Worm (Caenorhabditis elegans) whole organism, early embryonic: ENCODE data around the gene W01C8.1.

Source experiments
- B0310.2 ChIP-seq: sonication (generic microtip); optimal IDR thresholded peaks from 2 replicates; lab custom pipeline; 2016; ENCODE audit warnings: mild to moderate bottlenecking, missing genetic modification characterization, missing compliant biosample characterization
- F13C5.2 ChIP-seq: sonication (generic microtip); optimal IDR thresholded peaks from 2 replicates; lab custom pipeline; 2017; ENCODE audit warnings: mild to moderate bottlenecking, missing genetic modification characterization, inconsistent platforms, missing compliant biosample characterization
- aly-1 ChIP-seq: sonication (generic microtip); optimal IDR thresholded peaks from 2 replicates; lab custom pipeline; 2016; ENCODE audit warnings: missing genetic modification characterization, missing compliant biosample characterization
- ama-1 ChIP-seq: fragments of 150-350 bp; optimal IDR thresholded peaks from 2 replicates; lab custom pipeline; 2014
- ceh-13 ChIP-seq: fragments of 200-800 bp; sonication (Bioruptor generic); optimal IDR thresholded peaks from 2 replicates; lab custom pipeline; 2018; ENCODE audit warnings: mild to moderate bottlenecking, missing genetic modification characterization, missing compliant biosample characterization
- ceh-36 ChIP-seq: sonication (generic microtip); optimal IDR thresholded peaks from 2 replicates; lab custom pipeline; 2016; ENCODE audit warnings: missing genetic modification characterization, inconsistent platforms, missing compliant biosample characterization
- ets-7 ChIP-seq: sonication (generic microtip); optimal IDR thresholded peaks from 2 replicates; lab custom pipeline; 2016; ENCODE audit warnings: missing genotype, missing genetic modification characterization, missing compliant biosample characterization
- flt-1 ChIP-seq: fragments of 200-800 bp; sonication (Bioruptor generic); IDR thresholded peaks from 2 replicates; pipeline ENCODE4 v1.3.6; 2022; ENCODE audit warnings: missing genetic modification characterization, missing compliant biosample characterization
- hmbx-1 ChIP-seq: sonication (generic microtip); optimal IDR thresholded peaks from 2 replicates; lab custom pipeline; 2016; ENCODE audit warnings: mild to moderate bottlenecking, missing genetic modification characterization, missing compliant biosample characterization
- hmg-4 ChIP-seq: fragments of 200-800 bp; sonication (Bioruptor generic); optimal IDR thresholded peaks from 2 replicates; lab custom pipeline; 2018; ENCODE audit warnings: mild to moderate bottlenecking, missing genetic modification characterization, missing compliant biosample characterization
- hnd-1 ChIP-seq: sonication (generic microtip); optimal IDR thresholded peaks from 2 replicates; lab custom pipeline; 2016; ENCODE audit warnings: missing genetic modification characterization, missing compliant biosample characterization
- pes-1 ChIP-seq: fragments of 200-800 bp; sonication (Bioruptor generic); IDR thresholded peaks from 2 replicates; pipeline ENCODE4 v1.3.6; 2022; ENCODE audit warnings: missing genetic modification reagents, missing genetic modification characterization, missing compliant biosample characterization
- scrt-1 ChIP-seq: fragments of 200-800 bp; sonication (Bioruptor generic); IDR thresholded peaks from 2 replicates; pipeline ENCODE4 v1.3.6; 2022; ENCODE audit warnings: missing genetic modification characterization, missing compliant biosample characterization
- sea-1 ChIP-seq: fragments of 200-800 bp; sonication (Bioruptor generic); conservative IDR thresholded peaks from 2 replicates; pipeline ENCODE4 v1.3.6; 2022; ENCODE audit warnings: missing genetic modification characterization, missing compliant biosample characterization
- tbx-11 ChIP-seq: fragments of 200-800 bp; sonication (Bioruptor generic); IDR thresholded peaks from 2 replicates; pipeline ENCODE4 v1.3.6; 2022; ENCODE audit warnings: missing genetic modification characterization, missing compliant biosample characterization
- tbx-37 ChIP-seq: fragments of 200-800 bp; sonication (Bioruptor generic); conservative IDR thresholded peaks from 2 replicates; pipeline ENCODE4 v1.3.6; 2022; ENCODE audit warnings: missing genetic modification reagents, missing genetic modification characterization, missing compliant biosample characterization
- tra-4 ChIP-seq: sonication (generic microtip); optimal IDR thresholded peaks from 2 replicates; lab custom pipeline; 2017; ENCODE audit warnings: missing genetic modification characterization, missing compliant biosample characterization

Gene W01C8.1

DNA sequence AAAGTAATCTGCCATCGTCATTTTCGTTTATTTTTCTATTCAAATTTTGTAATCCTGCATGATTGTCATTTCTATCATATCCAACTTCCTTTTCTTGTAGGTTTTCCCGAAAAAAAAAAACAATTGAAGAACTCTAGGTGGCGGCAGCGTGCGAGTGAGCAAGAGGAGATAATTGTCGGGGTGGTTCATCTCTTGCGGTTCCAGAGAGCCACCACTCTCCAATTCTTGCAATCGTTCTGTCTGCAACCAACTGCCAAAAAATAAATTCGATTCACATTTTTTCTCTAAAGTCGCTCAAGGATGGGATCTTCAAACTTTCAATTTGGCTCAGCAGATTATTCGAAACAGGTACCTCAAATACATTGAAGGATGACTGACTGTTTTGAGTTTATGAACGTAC is at the start of gene W01C8.1:
Gene W01C8.1 (plus strand): TSS at position 301 of the 400 bp plus-strand sequence.
- TF ChIP-seq ceh-13, result no peak
- TF ChIP-seq hmg-4 (GFP tag; lab: Kevin White, UChicago), result no peak
- no peak for TF ChIP-seq ceh-36 (tag; lab: Kevin White, UChicago)
- no peak for TF ChIP-seq flt-1 (GFP tag; lab: Robert Waterston, UW)
- no peak for TF ChIP-seq tbx-37 (GFP tag; lab: Robert Waterston, UW)
- TF ChIP-seq F13C5.2 (tag; lab: Kevin White, UChicago), result no peak
- TF ChIP-seq ets-7 (tag; lab: Kevin White, UChicago), result no peak
- no peak for TF ChIP-seq tbx-11 (GFP tag; lab: Robert Waterston, UW)
- no peak for TF ChIP-seq pes-1 (GFP tag; lab: Robert Waterston, UW)
- no peak for TF ChIP-seq sea-1 (GFP tag; lab: Robert Waterston, UW)
- no peak for TF ChIP-seq aly-1 (tag; lab: Kevin White, UChicago)
- no peak for TF ChIP-seq tra-4 (tag; lab: Kevin White, UChicago)
- no peak for TF ChIP-seq B0310.2
- TF ChIP-seq hnd-1 (tag; lab: Kevin White, UChicago), result no peak

DNA sequence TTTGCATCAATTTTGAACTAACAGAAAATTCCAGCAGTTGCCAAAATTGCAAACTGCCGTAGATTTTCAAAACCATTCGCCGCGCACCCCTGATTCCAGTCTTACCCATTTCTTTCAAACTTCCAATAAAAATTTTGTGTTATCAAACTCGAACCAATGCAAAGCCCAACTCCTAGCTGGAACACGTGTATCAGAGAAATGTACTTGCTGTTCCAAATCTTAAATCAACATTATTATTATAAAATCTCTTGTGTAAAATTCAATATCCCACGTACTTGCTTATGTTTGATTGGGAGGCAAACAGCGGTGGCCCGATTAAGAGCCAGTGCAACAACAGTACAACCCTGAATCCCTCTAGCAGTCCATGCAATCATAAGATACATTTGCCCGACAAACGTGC is 48.1 kb upstream of the W01C8.1 start:
- TF ChIP-seq sea-1 (GFP tag; lab: Robert Waterston, UW), result no peak
- TF ChIP-seq hmbx-1 (tag; lab: Kevin White, UChicago), result no peak
- no peak for TF ChIP-seq pes-1 (GFP tag; lab: Robert Waterston, UW)
- no peak for TF ChIP-seq ets-7 (tag; lab: Kevin White, UChicago)
- no peak for TF ChIP-seq tbx-37 (GFP tag; lab: Robert Waterston, UW)
- no peak for TF ChIP-seq ceh-36 (tag; lab: Kevin White, UChicago)
- no peak for TF ChIP-seq aly-1 (tag; lab: Kevin White, UChicago)
- no peak for TF ChIP-seq hmg-4 (GFP tag; lab: Kevin White, UChicago)
- no peak for TF ChIP-seq B0310.2
- TF ChIP-seq tra-4 (tag; lab: Kevin White, UChicago), result no peak
- no peak for TF ChIP-seq scrt-1
- TF ChIP-seq F13C5.2 (tag; lab: Kevin White, UChicago), result no peak
- no peak for TF ChIP-seq ceh-13
- no peak for TF ChIP-seq hnd-1 (tag; lab: Kevin White, UChicago)
- no peak for TF ChIP-seq flt-1 (GFP tag; lab: Robert Waterston, UW)
- TF ChIP-seq ama-1 (lab: Kevin White, UChicago), result no peak
- TF ChIP-seq tbx-11 (GFP tag; lab: Robert Waterston, UW), result no peak

DNA sequence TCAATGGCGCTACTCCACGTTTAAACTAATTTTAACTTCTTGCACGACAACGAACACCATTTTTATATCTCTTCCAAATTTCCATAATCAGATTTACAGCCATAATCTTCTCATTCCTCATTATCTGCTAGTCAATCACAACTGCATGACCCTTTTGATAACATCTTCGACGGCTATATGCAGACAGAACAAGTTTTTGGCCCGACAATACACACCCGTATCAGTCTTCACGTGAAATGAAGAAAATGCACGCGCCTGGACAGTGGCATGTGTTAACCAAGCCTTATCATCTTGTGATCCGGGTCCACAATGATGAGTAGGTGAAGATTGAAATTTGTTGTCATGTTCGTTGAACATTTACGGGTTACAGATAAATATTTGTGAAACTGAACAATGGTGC is 46.6 kb upstream of the W01C8.1 start:
- TF ChIP-seq tbx-37 (GFP tag; lab: Robert Waterston, UW) (no peak), F13C5.2 (tag; lab: Kevin White, UChicago) (no peak), scrt-1 (no peak), ceh-13 (no peak), ama-1 (lab: Kevin White, UChicago) (no peak), hmbx-1 (tag; lab: Kevin White, UChicago) (no peak), hnd-1 (tag; lab: Kevin White, UChicago) (no peak), tra-4 (tag; lab: Kevin White, UChicago) (no peak), tbx-11 (GFP tag; lab: Robert Waterston, UW) (no peak)

DNA sequence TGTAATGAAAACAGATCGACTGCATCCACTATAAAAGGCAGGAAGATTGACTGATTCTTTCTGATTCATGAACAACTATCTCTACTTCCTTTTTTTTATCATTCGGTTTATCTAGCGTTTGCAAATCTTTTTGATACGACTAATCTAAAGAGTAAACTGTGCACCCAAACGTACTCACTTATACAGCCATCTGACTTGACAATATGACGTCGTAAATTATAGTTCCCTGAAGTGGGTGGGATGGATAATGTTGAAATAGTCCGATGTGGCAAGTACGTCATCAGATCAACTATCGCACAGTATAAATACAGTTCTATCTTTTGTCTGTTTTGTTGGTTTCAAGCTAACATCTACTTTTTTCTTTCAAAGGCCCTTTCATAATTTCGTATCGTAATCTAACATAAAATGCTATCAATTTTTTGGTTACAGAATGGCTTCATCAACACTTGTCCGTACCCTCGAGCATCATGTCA is 45.2 kb upstream of the W01C8.1 start, which contains the start of gene T22B7.3:
Gene T22B7.3 (plus strand): TSS at position 423 of the 473 bp plus-strand sequence.
- TF ChIP-seq B0310.2, result no peak
- TF ChIP-seq ceh-13, result no peak
- no peak for TF ChIP-seq hnd-1 (tag; lab: Kevin White, UChicago)

DNA sequence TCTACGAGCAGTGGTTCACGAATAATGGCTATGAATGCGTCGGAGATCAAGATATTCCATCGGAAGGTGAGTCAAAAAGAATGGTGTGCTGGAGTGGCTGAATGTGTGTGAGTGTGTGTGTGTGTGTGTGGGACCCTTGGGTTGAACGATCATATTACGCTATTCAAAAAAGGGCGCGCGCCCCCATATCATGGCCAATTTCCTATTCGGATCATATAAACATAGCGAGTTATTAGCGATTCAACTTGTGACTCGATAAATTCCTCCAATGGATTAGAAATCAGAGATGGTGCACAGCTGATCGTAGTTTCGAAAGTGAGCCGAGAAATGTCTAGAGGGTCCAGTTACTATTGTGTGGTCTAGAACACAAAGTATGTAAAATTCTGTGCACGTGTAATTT is 44.3 kb upstream of the W01C8.1 start, which contains the start of gene srv-7:
Gene srv-7 (minus strand): TSS at position 101 of the 400 bp plus-strand sequence.
- TF ChIP-seq hnd-1 (tag; lab: Kevin White, UChicago) (no peak), tbx-11 (GFP tag; lab: Robert Waterston, UW) (no peak), ceh-13 (no peak), ceh-36 (tag; lab: Kevin White, UChicago) (no peak), F13C5.2 (tag; lab: Kevin White, UChicago) (no peak), tra-4 (tag; lab: Kevin White, UChicago) (no peak), pes-1 (GFP tag; lab: Robert Waterston, UW) (no peak), B0310.2 (no peak)

DNA sequence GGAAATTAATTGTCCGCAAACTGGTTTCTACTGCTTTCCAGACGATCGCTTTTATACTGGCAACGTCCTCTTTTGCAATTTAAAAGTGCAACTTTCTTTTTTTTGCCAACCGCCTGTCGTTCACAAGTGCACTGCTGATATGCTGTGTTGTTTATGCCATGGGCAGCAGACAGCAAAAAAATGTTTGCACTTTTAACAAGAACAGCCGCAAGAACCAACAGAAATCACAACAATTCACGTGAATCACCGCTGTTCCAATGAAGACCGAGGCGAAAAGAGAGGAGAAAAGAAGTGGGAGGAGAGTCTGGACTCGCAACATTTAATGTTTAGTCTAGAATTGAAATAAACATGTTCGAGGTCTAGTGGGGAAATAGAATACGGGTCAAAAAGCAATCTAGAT is 38.4 kb upstream of the W01C8.1 start, which contains the start of gene T22B7.7:
Gene T22B7.7 (minus strand): TSS at position 262 of the 400 bp plus-strand sequence.
- TF ChIP-seq B0310.2 (no peak), F13C5.2 (tag; lab: Kevin White, UChicago) (no peak), tbx-11 (GFP tag; lab: Robert Waterston, UW) (no peak), hmbx-1 (tag; lab: Kevin White, UChicago) (no peak), ceh-13 (no peak), scrt-1 (no peak), sea-1 (GFP tag; lab: Robert Waterston, UW) (no peak), pes-1 (GFP tag; lab: Robert Waterston, UW) (no peak), ceh-36 (tag; lab: Kevin White, UChicago) (no peak), hmg-4 (GFP tag; lab: Kevin White, UChicago) (no peak)

DNA sequence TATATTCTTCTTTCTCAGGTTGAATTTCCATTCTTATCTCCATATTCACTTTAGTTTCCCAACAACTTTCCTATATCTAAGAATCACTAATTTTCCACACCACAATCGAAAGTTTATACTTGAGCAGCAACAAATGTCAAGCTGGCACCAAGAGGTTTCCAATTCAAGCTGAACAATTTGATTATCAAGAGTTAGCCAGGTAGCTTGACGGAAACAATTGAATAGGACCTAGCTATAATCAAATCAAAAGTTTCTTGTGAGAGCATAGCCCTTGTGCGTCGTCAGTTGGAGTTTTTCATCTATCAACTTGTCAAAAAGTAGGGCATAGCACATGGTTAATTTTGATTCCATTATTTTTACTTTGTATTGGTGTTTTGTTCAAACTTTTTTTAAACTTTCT is 36.6 kb upstream of the W01C8.1 start:
- TF ChIP-seq tbx-37 (GFP tag; lab: Robert Waterston, UW) (no peak), B0310.2 (no peak), hmg-4 (GFP tag; lab: Kevin White, UChicago) (no peak), tra-4 (tag; lab: Kevin White, UChicago) (no peak), sea-1 (GFP tag; lab: Robert Waterston, UW) (no peak), ceh-36 (tag; lab: Kevin White, UChicago) (no peak), hmbx-1 (tag; lab: Kevin White, UChicago) (no peak), hnd-1 (tag; lab: Kevin White, UChicago) (no peak), ama-1 (lab: Kevin White, UChicago) (no peak), aly-1 (tag; lab: Kevin White, UChicago) (no peak), flt-1 (GFP tag; lab: Robert Waterston, UW) (no peak)
